2 fruit fly cellular contexts compared by ENCODE assay signal in the genomic region with DNA sequence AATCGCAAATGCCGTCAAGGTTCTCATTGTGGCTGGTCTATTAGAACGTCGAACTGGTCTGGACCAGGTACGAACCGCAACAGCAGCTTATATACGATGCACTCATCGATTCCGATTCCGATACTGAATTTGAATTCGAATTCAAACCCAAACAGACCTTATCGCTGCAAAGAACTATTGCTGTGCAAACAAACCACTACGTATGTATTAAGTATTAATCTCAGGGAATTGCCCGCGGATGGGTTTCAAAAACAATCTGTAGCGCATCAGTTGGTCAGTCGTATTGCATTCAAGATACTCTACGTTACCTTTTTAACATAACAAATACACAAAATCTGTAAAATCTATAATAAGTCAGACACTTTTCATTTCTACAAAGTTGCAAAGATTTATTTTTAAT.
TF ChIP-seq lines count a peak whose summit lies in the region.

A gene (minus strand): TSS at position 101 of the 400 bp plus-strand sequence.

- TF ChIP-seq CTCF in whole organism, embryonic (GFP tag; optimal IDR thresholded peaks at IDR 0.05; lab: Kevin White, UChicago), result no peak

TF ChIP-seq in whole organism, adult, 20 proteins besides CTCF, POLR2A, EP300 and RAD21:
- TF ChIP-seq pad (GFP tag; optimal IDR thresholded peaks at IDR 0.05; lab: Kevin White, UChicago), result no peak
- TF ChIP-seq cic (GFP tag; optimal IDR thresholded peaks at IDR 0.05; lab: Kevin White, UChicago), result peak; percentile 1
- no peak for TF ChIP-seq CG14711 (tag; optimal IDR thresholded peaks at IDR 0.05; lab: Kevin White, UChicago)
- no peak for TF ChIP-seq CG11617 (GFP tag; optimal IDR thresholded peaks at IDR 0.05; lab: Kevin White, UChicago)
- no peak for TF ChIP-seq Hr96 (GFP tag; optimal IDR thresholded peaks at IDR 0.05; lab: Kevin White, UChicago)
- TF ChIP-seq kay (GFP tag; lab: Kevin White, UChicago; ENCODE audit: borderline replicate concordance), result peak; percentile 55
- TF ChIP-seq tj (GFP tag; optimal IDR thresholded peaks at IDR 0.05; lab: Kevin White, UChicago), result no peak
- no peak for TF ChIP-seq CG1620 (GFP tag; optimal IDR thresholded peaks at IDR 0.05; lab: Kevin White, UChicago)
- no peak for TF ChIP-seq Mnt (GFP tag; optimal IDR thresholded peaks at IDR 0.05; lab: Kevin White, UChicago)

TF ChIP-seq in whole organism, embryonic, 481 proteins besides CTCF, POLR2A, EP300 and RAD21:
- no peak for TF ChIP-seq jumu (GFP tag; optimal IDR thresholded peaks at IDR 0.05; lab: Kevin White, UChicago)
- TF ChIP-seq CG3847 (GFP tag; IDR thresholded peaks at IDR 0.05; lab: Robert Waterston, UW), result no peak
- peak; percentile 17 for TF ChIP-seq CG10274 (GFP tag; optimal IDR thresholded peaks at IDR 0.05; lab: Kevin White, UChicago)
